Worm (Caenorhabditis elegans) whole organism, late embryonic: ENCODE measurements around the gene fbxa-11.

ENCODE experiments used
- ceh-48 ChIP-seq: sonication (generic microtip); optimal IDR thresholded peaks from 2 replicates; lab custom pipeline; 2016; ENCODE audit warnings: missing genetic modification characterization, inconsistent platforms, missing compliant biosample characterization
- sox-2 ChIP-seq: fragments of 200-800 bp; sonication (Bioruptor generic); IDR thresholded peaks from 2 replicates; pipeline ENCODE4 v1.3.6; 2022; ENCODE audit warnings: missing genetic modification reagents, missing genetic modification characterization, missing compliant biosample characterization
- sox-4 ChIP-seq: sonication (generic microtip); optimal IDR thresholded peaks from 2 replicates; lab custom pipeline; 2017; ENCODE audit warnings: mild to moderate bottlenecking, missing genetic modification characterization, inconsistent platforms, missing compliant biosample characterization
- zip-5 ChIP-seq: sonication (generic microtip); optimal IDR thresholded peaks from 2 replicates; lab custom pipeline; 2016; ENCODE audit warnings: missing genetic modification characterization, missing compliant biosample characterization

DNA sequence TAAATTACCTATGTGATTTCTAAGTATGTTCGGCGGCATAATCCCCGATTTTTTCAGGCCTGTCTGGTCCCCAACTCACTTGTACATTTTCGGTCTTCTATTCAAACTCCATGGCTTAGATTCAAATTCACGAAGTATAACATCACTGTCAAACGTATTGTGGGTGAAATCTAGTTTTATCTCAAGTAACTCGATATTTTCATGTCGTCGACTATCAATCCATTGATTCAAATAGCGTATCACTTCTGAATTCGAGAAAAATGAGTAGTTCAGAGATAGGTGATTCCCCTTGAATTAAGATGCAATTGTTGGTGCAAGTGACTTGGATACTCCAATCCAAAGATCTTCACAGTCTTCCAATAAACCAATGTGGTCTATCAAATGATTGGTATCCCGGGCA is 14.0 kb downstream of the fbxa-11 start:
- TF ChIP-seq zip-5 (tag; lab: Kevin White, UChicago) (no peak), sox-4 (tag; lab: Kevin White, UChicago) (no peak), sox-2 (GFP tag; lab: Robert Waterston, UW) (no peak), ceh-48 (no peak)
